Fruit fly (Drosophila melanogaster): ENCODE measurements around the gene Pdp1.

Pdp1 gene

dm6 chr3L:7783383-7783782, 83.8 kb downstream of the Pdp1 start (continued):
- TF ChIP-seq foxo (GFP tag; optimal IDR thresholded peaks at IDR 0.05) (peak in 1 of 2 experiments; percentile 78), fru (GFP tag; optimal IDR thresholded peaks at IDR 0.05) (peak; percentile 66), usp (GFP tag; optimal IDR thresholded peaks at IDR 0.05) (no peak), jim (GFP tag; optimal IDR thresholded peaks at IDR 0.05) (no peak)

- TF ChIP-seq OdsH (GFP tag; optimal IDR thresholded peaks at IDR 0.05) (no peak), Sp1 (GFP tag; optimal IDR thresholded peaks at IDR 0.05) (no peak), tai (GFP tag; optimal IDR thresholded peaks at IDR 0.05) (peak; percentile 26), Hr78 (GFP tag; optimal IDR thresholded peaks at IDR 0.05) (no peak), Myc (optimal IDR thresholded peaks at IDR 0.05) (no peak), br (GFP tag; optimal IDR thresholded peaks at IDR 0.05) (peak; percentile 4), N (GFP tag; optimal IDR thresholded peaks at IDR 0.05) (no peak), Rel (GFP tag; optimal IDR thresholded peaks at IDR 0.05) (no peak), Rel (tag; optimal IDR thresholded peaks at IDR 0.05) (peak; percentile 33), woc (GFP tag; optimal IDR thresholded peaks at IDR 0.05) (no peak), Dif (GFP tag; optimal IDR thresholded peaks at IDR 0.05; ENCODE audit: partially characterized antibody) (no peak), Abd-B (GFP tag; optimal IDR thresholded peaks at IDR 0.05) (no peak), rgr (GFP tag; optimal IDR thresholded peaks at IDR 0.05) (no peak), dmrt93B (GFP tag; optimal IDR thresholded peaks at IDR 0.05) (peak; percentile 3), HLH106 (tag; optimal IDR thresholded peaks at IDR 0.05) (no peak), dsf (GFP tag; optimal IDR thresholded peaks at IDR 0.05; ENCODE audit: borderline replicate concordance) (no peak), fru (GFP tag; optimal IDR thresholded peaks at IDR 0.05) (peak; percentile 11), Hnf4 (GFP tag; optimal IDR thresholded peaks at IDR 0.05) (peak; percentile 30), h (GFP tag; optimal IDR thresholded peaks at IDR 0.05) (peak; percentile 29), sv (GFP tag; optimal IDR thresholded peaks at IDR 0.05) (no peak), CG32264 (GFP tag; optimal IDR thresholded peaks at IDR 0.05) (no peak)
These were observed 85.0 kb downstream of the Pdp1 start for dm6 chr3L:7782051-7782682.

dm6 chr3L:7781353-7782050, 85.7 kb downstream of the Pdp1 start:
- no peak for TF ChIP-seq Mio (GFP tag; optimal IDR thresholded peaks at IDR 0.05)
- no peak for TF ChIP-seq Vsx2 (GFP tag; optimal IDR thresholded peaks at IDR 0.05; ENCODE audit: partially characterized antibody)
- TF ChIP-seq CG32264 (GFP tag; optimal IDR thresholded peaks at IDR 0.05), result no peak
- TF ChIP-seq sage (GFP tag; optimal IDR thresholded peaks at IDR 0.05), result peak; percentile 43
- no peak for TF ChIP-seq rgr (GFP tag; optimal IDR thresholded peaks at IDR 0.05)
- no peak for TF ChIP-seq CrebA (GFP tag; optimal IDR thresholded peaks at IDR 0.05; ENCODE audit: borderline replicate concordance)
- no peak for TF ChIP-seq Jra (GFP tag; optimal IDR thresholded peaks at IDR 0.05)

dm6 chr3L:7775365-7775905, 91.7 kb downstream of the Pdp1 start, which contains the start of gene Clk:
Gene Clk (minus strand): TSS chr3L:7775603.
- TF ChIP-seq Dfd (GFP tag; optimal IDR thresholded peaks at IDR 0.05) (no peak), Hr83 (GFP tag; optimal IDR thresholded peaks at IDR 0.05; ENCODE audit: poor library complexity, severe bottlenecking) (no peak), GATAd (GFP tag; optimal IDR thresholded peaks at IDR 0.05) (no peak), lola (GFP tag; optimal IDR thresholded peaks at IDR 0.05) (no peak), HLH106 (tag; optimal IDR thresholded peaks at IDR 0.05) (no peak)

dm6 chr3L:7774698-7775097, 92.5 kb downstream of the Pdp1 start:
- TF ChIP-seq Hnf4 (GFP tag; optimal IDR thresholded peaks at IDR 0.05) (no peak), foxo (GFP tag; optimal IDR thresholded peaks at IDR 0.05) (no peak), Jra (GFP tag; optimal IDR thresholded peaks at IDR 0.05) (no peak), usp (GFP tag; optimal IDR thresholded peaks at IDR 0.05) (no peak), dsf (GFP tag; optimal IDR thresholded peaks at IDR 0.05; ENCODE audit: borderline replicate concordance) (no peak), Hr78 (GFP tag; optimal IDR thresholded peaks at IDR 0.05) (no peak), sv (GFP tag; optimal IDR thresholded peaks at IDR 0.05) (no peak), ey (GFP tag; optimal IDR thresholded peaks at IDR 0.05) (no peak), dl (GFP tag; optimal IDR thresholded peaks at IDR 0.05; ENCODE audit: insufficient read depth in 1 of 2, partially characterized antibody in 2 of 2) (no peak), Myc (optimal IDR thresholded peaks at IDR 0.05) (no peak), sage (GFP tag; optimal IDR thresholded peaks at IDR 0.05) (no peak), CrebA (GFP tag; optimal IDR thresholded peaks at IDR 0.05; ENCODE audit: borderline replicate concordance) (no peak), jim (GFP tag; optimal IDR thresholded peaks at IDR 0.05) (no peak), h (GFP tag; optimal IDR thresholded peaks at IDR 0.05) (no peak), rgr (GFP tag; optimal IDR thresholded peaks at IDR 0.05) (no peak), N (GFP tag; optimal IDR thresholded peaks at IDR 0.05) (no peak), woc (GFP tag; optimal IDR thresholded peaks at IDR 0.05) (no peak), CG9705 (GFP tag; optimal IDR thresholded peaks at IDR 0.05) (no peak), brk (GFP tag; optimal IDR thresholded peaks at IDR 0.05) (no peak), CG32264 (GFP tag; optimal IDR thresholded peaks at IDR 0.05) (no peak)

Data from whole organism, wandering third instar larva.